Worm (Caenorhabditis elegans) whole organism, early embryonic: Measurements from ENCODE around the gene rpb-4.

Experiments
- B0310.2 ChIP-seq: sonication (generic microtip); optimal IDR thresholded peaks from 2 replicates; lab custom pipeline; 2016; ENCODE audit warnings: mild to moderate bottlenecking, missing genetic modification characterization, missing compliant biosample characterization
- F13C5.2 ChIP-seq: sonication (generic microtip); optimal IDR thresholded peaks from 2 replicates; lab custom pipeline; 2017; ENCODE audit warnings: mild to moderate bottlenecking, missing genetic modification characterization, inconsistent platforms, missing compliant biosample characterization
- ama-1 ChIP-seq: fragments of 150-350 bp; optimal IDR thresholded peaks from 2 replicates; lab custom pipeline; 2014
- ceh-36 ChIP-seq: sonication (generic microtip); optimal IDR thresholded peaks from 2 replicates; lab custom pipeline; 2016; ENCODE audit warnings: missing genetic modification characterization, inconsistent platforms, missing compliant biosample characterization
- flt-1 ChIP-seq: fragments of 200-800 bp; sonication (Bioruptor generic); IDR thresholded peaks from 2 replicates; pipeline ENCODE4 v1.3.6; 2022; ENCODE audit warnings: missing genetic modification characterization, missing compliant biosample characterization
- hmbx-1 ChIP-seq: sonication (generic microtip); optimal IDR thresholded peaks from 2 replicates; lab custom pipeline; 2016; ENCODE audit warnings: mild to moderate bottlenecking, missing genetic modification characterization, missing compliant biosample characterization
- hmg-4 ChIP-seq: fragments of 200-800 bp; sonication (Bioruptor generic); optimal IDR thresholded peaks from 2 replicates; lab custom pipeline; 2018; ENCODE audit warnings: mild to moderate bottlenecking, missing genetic modification characterization, missing compliant biosample characterization
- sea-1 ChIP-seq: fragments of 200-800 bp; sonication (Bioruptor generic); conservative IDR thresholded peaks from 2 replicates; pipeline ENCODE4 v1.3.6; 2022; ENCODE audit warnings: missing genetic modification characterization, missing compliant biosample characterization
- tbx-11 ChIP-seq: fragments of 200-800 bp; sonication (Bioruptor generic); IDR thresholded peaks from 2 replicates; pipeline ENCODE4 v1.3.6; 2022; ENCODE audit warnings: missing genetic modification characterization, missing compliant biosample characterization
- tbx-37 ChIP-seq: fragments of 200-800 bp; sonication (Bioruptor generic); conservative IDR thresholded peaks from 2 replicates; pipeline ENCODE4 v1.3.6; 2022; ENCODE audit warnings: missing genetic modification reagents, missing genetic modification characterization, missing compliant biosample characterization
- tra-4 ChIP-seq: sonication (generic microtip); optimal IDR thresholded peaks from 2 replicates; lab custom pipeline; 2017; ENCODE audit warnings: missing genetic modification characterization, missing compliant biosample characterization

DNA sequence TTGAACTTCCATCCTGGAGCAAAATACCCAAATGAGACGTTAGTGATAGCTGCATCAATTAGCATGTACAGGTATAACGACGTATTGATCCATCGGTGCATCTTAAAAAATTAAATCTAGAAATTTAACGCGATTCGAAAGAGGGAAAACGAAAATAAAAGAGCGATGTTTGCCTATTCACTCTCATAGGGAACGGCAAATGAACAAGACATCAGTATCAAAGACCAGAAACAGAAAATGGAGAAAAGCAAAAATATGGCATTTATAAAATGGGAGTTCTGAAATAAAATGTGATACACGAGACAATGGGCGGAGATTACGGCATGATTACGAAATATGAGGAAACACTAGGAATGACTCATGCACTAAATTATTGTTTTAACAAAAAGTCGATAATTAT, 18.0 kb upstream of the rpb-4 start, which contains the start of gene haf-2:
- TF ChIP-seq ama-1 (lab: Kevin White, UChicago) (no peak), tra-4 (tag; lab: Kevin White, UChicago) (no peak), flt-1 (GFP tag; lab: Robert Waterston, UW) (no peak), hmbx-1 (tag; lab: Kevin White, UChicago) (no peak), B0310.2 (tag; lab: Kevin White, UChicago) (no peak), tbx-11 (GFP tag; lab: Robert Waterston, UW) (no peak), hmg-4 (no peak), F13C5.2 (tag; lab: Kevin White, UChicago) (no peak), ceh-36 (tag; lab: Kevin White, UChicago) (no peak), tbx-37 (GFP tag; lab: Robert Waterston, UW) (no peak), sea-1 (GFP tag; lab: Robert Waterston, UW) (no peak)
